Fruit fly (Drosophila melanogaster): ENCODE results near the gene CG5953.
A peak's percentile ranks its signal among the peaks of the same experiment; 100 is the strongest.

The CG5953 gene

dm6 chr2L:16526578-16526977 lies 6.1 kb downstream of the CG5953 start:
- TF ChIP-seq CG3281 (GFP tag; optimal IDR thresholded peaks at IDR 0.05) (peak; percentile 7), CG30403 (GFP tag; optimal IDR thresholded peaks at IDR 0.05) (peak; percentile 0), CG7839 (tag; optimal IDR thresholded peaks at IDR 0.05) (no peak), CG33557 (GFP tag; optimal IDR thresholded peaks at IDR 0.05) (no peak), lilli (GFP tag; optimal IDR thresholded peaks at IDR 0.05) (peak; percentile 6), CG18262 (tag; optimal IDR thresholded peaks at IDR 0.05) (no peak), bbx (GFP tag; IDR thresholded peaks at IDR 0.05; ENCODE audit: partially characterized antibody) (no peak), CG2678 (tag; optimal IDR thresholded peaks at IDR 0.05) (peak; percentile 15), ERR (GFP tag; optimal IDR thresholded peaks at IDR 0.05) (no peak), gsb-n (tag; optimal IDR thresholded peaks at IDR 0.05) (no peak), CG2120 (GFP tag; optimal IDR thresholded peaks at IDR 0.05) (peak; percentile 7), Fer3 (tag; optimal IDR thresholded peaks at IDR 0.05) (no peak), CG12104 (GFP tag; optimal IDR thresholded peaks at IDR 0.05) (peak; percentile 8), eve (GFP tag; optimal IDR thresholded peaks at IDR 0.05) (peak in 1 of 2 experiments; percentile 74), Dip3 (GFP tag; optimal IDR thresholded peaks at IDR 0.05) (peak; percentile 25), btn (GFP tag; optimal IDR thresholded peaks at IDR 0.05) (no peak), CHES-1-like (GFP tag; optimal IDR thresholded peaks at IDR 0.05) (no peak), scrt (GFP tag; optimal IDR thresholded peaks at IDR 0.05) (peak; percentile 16), CG15011 (GFP tag; optimal IDR thresholded peaks at IDR 0.05) (peak; percentile 32), Hmx (GFP tag; optimal IDR thresholded peaks at IDR 0.05) (no peak), CG43689 (GFP tag; IDR thresholded peaks at IDR 0.05) (no peak), zfh1 (GFP tag; IDR thresholded peaks at IDR 0.05) (no peak), slbo (GFP tag; IDR thresholded peaks at IDR 0.05) (0 out of 2 replicates have a peak, but pooled peaks have one; percentile 9), NK7.1 (GFP tag; optimal IDR thresholded peaks at IDR 0.05) (no peak), CG6765 (GFP tag; optimal IDR thresholded peaks at IDR 0.05) (peak; percentile 35), CkIIα-i1 (GFP tag; IDR thresholded peaks at IDR 0.05) (no peak), CG17568 (GFP tag; optimal IDR thresholded peaks at IDR 0.05) (peak; percentile 7), Meics (GFP tag; optimal IDR thresholded peaks at IDR 0.05) (peak; percentile 34), Sox100B (GFP tag; optimal IDR thresholded peaks at IDR 0.05) (peak; percentile 43), amos (GFP tag; IDR thresholded peaks at IDR 0.05; ENCODE audit: partially characterized antibody) (no peak), bowl (GFP tag; IDR thresholded peaks at IDR 0.05) (no peak), CG7556 (GFP tag; optimal IDR thresholded peaks at IDR 0.05) (peak; percentile 5), CG18599 (GFP tag; optimal IDR thresholded peaks at IDR 0.05) (peak; percentile 47)

- TF ChIP-seq CTCF (GFP tag; optimal IDR thresholded peaks at IDR 0.05) (no peak), lilli (GFP tag; optimal IDR thresholded peaks at IDR 0.05) (no peak), pfk (GFP tag; optimal IDR thresholded peaks at IDR 0.05) (no peak), CG8290 (GFP tag; optimal IDR thresholded peaks at IDR 0.05) (no peak), CG8290 (tag; optimal IDR thresholded peaks at IDR 0.05) (peak; percentile 18 to 74), emc (GFP tag; optimal IDR thresholded peaks at IDR 0.05) (no peak), psq (GFP tag; optimal IDR thresholded peaks at IDR 0.05) (no peak), ATbp (GFP tag; optimal IDR thresholded peaks at IDR 0.05) (peak; percentile 65), tgo (GFP tag; IDR thresholded peaks at IDR 0.05) (no peak), esg (GFP tag; conservative IDR thresholded peaks at IDR 0.05) (no peak), CG18476 (GFP tag; optimal IDR thresholded peaks at IDR 0.05) (no peak), row (GFP tag; IDR thresholded peaks at IDR 0.05) (peak; percentile 37; the same call in 1 of the 3 replicates), CG7839 (tag; optimal IDR thresholded peaks at IDR 0.05) (no peak), sima (GFP tag; optimal IDR thresholded peaks at IDR 0.05) (no peak), vvl (GFP tag; IDR thresholded peaks at IDR 0.05) (peak; percentile 93), CG11696 (GFP tag; IDR thresholded peaks at IDR 0.05) (peak; percentile 41; the same call in 1 of the 2 replicates), CG1602 (GFP tag; optimal IDR thresholded peaks at IDR 0.05) (no peak), corto (GFP tag; optimal IDR thresholded peaks at IDR 0.05) (no peak), CG3163 (GFP tag; optimal IDR thresholded peaks at IDR 0.05) (peak; percentile 97), Eip74EF (GFP tag; optimal IDR thresholded peaks at IDR 0.05) (peak in 1 of 2 experiments; percentile 68), Fer2 (tag; optimal IDR thresholded peaks at IDR 0.05) (no peak)
Measured at dm6 chr2L:16526015-16526518, 6.6 kb downstream of the CG5953 start.
